Worm (Caenorhabditis elegans) whole organism, young adult: ENCODE data around the gene dhps-1.

ENCODE experiments used
- D2030.7 ChIP-seq: fragments of 200-800 bp; sonication (Bioruptor generic); IDR thresholded peaks from 2 replicates; pipeline ENCODE4 v1.3.6; 2022; ENCODE audit warnings: missing genetic modification reagents, missing genetic modification characterization, missing compliant biosample characterization
- F10E7.11 ChIP-seq: sonication (generic microtip); optimal IDR thresholded peaks from 2 replicates; lab custom pipeline; 2017; ENCODE audit warnings: mild to moderate bottlenecking, missing genetic modification characterization, moderate library complexity, missing compliant biosample characterization
- F22D6.2 ChIP-seq: sonication (generic microtip); optimal IDR thresholded peaks from 2 replicates; lab custom pipeline; 2016; ENCODE audit warnings: mild to moderate bottlenecking, missing genetic modification characterization, missing compliant biosample characterization
- F55B11.4 ChIP-seq: sonication (generic microtip); optimal IDR thresholded peaks from 2 replicates; lab custom pipeline; 2016; ENCODE audit warnings: missing compliant biosample characterization, missing genetic modification characterization, borderline replicate concordance; ENCODE audit not compliant: insufficient read depth
- T07F8.4 ChIP-seq: sonication (generic microtip); optimal IDR thresholded peaks from 2 replicates; lab custom pipeline; 2016; ENCODE audit warnings: mild to moderate bottlenecking, missing genetic modification characterization, moderate library complexity, missing compliant biosample characterization
- Y53F4B.3 ChIP-seq: fragments of 200-800 bp; sonication (Bioruptor generic); IDR thresholded peaks from 2 replicates; pipeline ENCODE4 v1.3.6; 2022; ENCODE audit warnings: missing genetic modification reagents, missing genetic modification characterization, missing compliant biosample characterization
- Y56A3A.18 ChIP-seq: fragments of 200-800 bp; sonication (Bioruptor generic); IDR thresholded peaks from 2 replicates; pipeline ENCODE4 v1.3.6; 2022; ENCODE audit warnings: missing genetic modification reagents, missing genetic modification characterization, missing compliant biosample characterization
- Y95B8A.8 ChIP-seq: fragments of 200-800 bp; sonication (Bioruptor generic); IDR thresholded peaks from 2 replicates; pipeline ENCODE4 v1.3.6; 2022; ENCODE audit warnings: missing genetic modification reagents, missing genetic modification characterization, missing compliant biosample characterization
- ZK185.1 ChIP-seq: sonication (generic microtip); optimal IDR thresholded peaks from 2 replicates; lab custom pipeline; 2016; ENCODE audit warnings: mild to moderate bottlenecking, missing genetic modification characterization, missing compliant biosample characterization; ENCODE audit not compliant: poor library complexity, severe bottlenecking
- aptf-3 ChIP-seq: fragments of 200-800 bp; sonication (Bioruptor generic); IDR thresholded peaks from 2 replicates; pipeline ENCODE4 v1.3.6; 2022; ENCODE audit warnings: missing genetic modification characterization, missing compliant biosample characterization
- atf-7 ChIP-seq: sonication (generic microtip); optimal IDR thresholded peaks from 2 replicates; lab custom pipeline; 2017; ENCODE audit warnings: mild to moderate bottlenecking, missing genetic modification characterization, missing compliant biosample characterization
- athp-1 ChIP-seq: sonication (generic microtip); optimal IDR thresholded peaks from 2 replicates; lab custom pipeline; 2017; ENCODE audit warnings: mild to moderate bottlenecking, missing genetic modification characterization, missing compliant biosample characterization
- attf-5 ChIP-seq: fragments of 200-800 bp; sonication (Bioruptor generic); optimal IDR thresholded peaks from 2 replicates; lab custom pipeline; 2018; ENCODE audit warnings: mild to moderate bottlenecking, missing genetic modification characterization, missing compliant biosample characterization
- bed-1 ChIP-seq: fragments of 200-800 bp; sonication (Bioruptor generic); IDR thresholded peaks from 2 replicates; pipeline ENCODE4 v1.3.6; 2022; ENCODE audit warnings: missing genetic modification reagents, missing genetic modification characterization, missing compliant biosample characterization
- bed-2 ChIP-seq: fragments of 200-800 bp; sonication (Bioruptor generic); IDR thresholded peaks from 2 replicates; pipeline ENCODE4 v1.3.6; 2022; ENCODE audit warnings: missing genetic modification reagents, missing genetic modification characterization, missing compliant biosample characterization
- cebp-2 ChIP-seq: fragments of 200-800 bp; sonication (Bioruptor generic); IDR thresholded peaks from 2 replicates; pipeline ENCODE4 v1.3.6; 2022; ENCODE audit warnings: missing genetic modification characterization, missing compliant biosample characterization
- ceh-79 ChIP-seq: sonication (generic microtip); optimal IDR thresholded peaks from 2 replicates; lab custom pipeline; 2017; ENCODE audit warnings: mild to moderate bottlenecking, missing genetic modification characterization, missing compliant biosample characterization
- ceh-91 ChIP-seq: fragments of 200-800 bp; sonication (Bioruptor generic); IDR thresholded peaks from 2 replicates; pipeline ENCODE4 v1.3.6; 2022; ENCODE audit warnings: missing genetic modification reagents, missing genetic modification characterization, missing compliant biosample characterization
- die-1 ChIP-seq: sonication (generic microtip); optimal IDR thresholded peaks from 2 replicates; lab custom pipeline; 2016; ENCODE audit warnings: missing genotype, mild to moderate bottlenecking, missing genetic modification characterization, missing compliant biosample characterization
- dpff-1 ChIP-seq: sonication (generic microtip); optimal IDR thresholded peaks from 2 replicates; lab custom pipeline; 2017; ENCODE audit warnings: mild to moderate bottlenecking, missing genetic modification characterization, missing compliant biosample characterization
- dpl-1 ChIP-seq: fragments of 150-350 bp; optimal IDR thresholded peaks from 2 replicates; lab custom pipeline; 2014; ENCODE audit warnings: missing biosample characterization, missing genetic modification reagents, missing genetic modification characterization
- egl-44 ChIP-seq: fragments of 200-800 bp; sonication (Bioruptor generic); IDR thresholded peaks from 2 replicates; pipeline ENCODE4 v1.3.6; 2022; ENCODE audit warnings: missing genetic modification reagents, missing genetic modification characterization, missing compliant biosample characterization
- egrh-3 ChIP-seq: fragments of 200-800 bp; sonication (Bioruptor generic); IDR thresholded peaks from 2 replicates; pipeline ENCODE4 v1.3.6; 2022; ENCODE audit warnings: missing genetic modification reagents, missing genetic modification characterization, missing compliant biosample characterization
- ets-4 ChIP-seq: fragments of 200-800 bp; sonication (Bioruptor generic); optimal IDR thresholded peaks from 2 replicates; lab custom pipeline; 2018; ENCODE audit warnings: mild to moderate bottlenecking, missing genetic modification characterization, missing compliant biosample characterization
- fkh-3 ChIP-seq: sonication (generic microtip); optimal IDR thresholded peaks from 2 replicates; lab custom pipeline; 2016; ENCODE audit warnings: mild to moderate bottlenecking, missing genetic modification characterization, missing compliant biosample characterization
- gei-17 ChIP-seq: fragments of 200-800 bp; sonication (Bioruptor generic); optimal IDR thresholded peaks from 2 replicates; lab custom pipeline; 2018; ENCODE audit warnings: mild to moderate bottlenecking, missing genetic modification characterization, missing compliant biosample characterization
- hlh-26 ChIP-seq: fragments of 200-800 bp; sonication (Bioruptor generic); conservative IDR thresholded peaks from 2 replicates; pipeline ENCODE4 v1.3.6; 2022; ENCODE audit warnings: missing genetic modification reagents, missing genetic modification characterization, missing compliant biosample characterization
- let-607 ChIP-seq, 2 experiments: fragments of 200-800 bp in 1 of 2; sonication (Bioruptor generic) in 1 of 2; sonication (generic microtip) in 1 of 2; optimal IDR thresholded peaks; 2 replicates each; lab custom pipeline; 2016 to 2018; ENCODE audit warnings: mild to moderate bottlenecking in 2 of 2, missing compliant biosample characterization in 2 of 2, missing genetic modification characterization in 2 of 2, moderate library complexity in 2 of 2, missing genotype in 1 of 2
- lin-40 ChIP-seq: sonication (generic microtip); optimal IDR thresholded peaks from 2 replicates; lab custom pipeline; 2016; ENCODE audit warnings: missing genetic modification characterization, mild to moderate bottlenecking, missing compliant biosample characterization, missing genotype, missing genetic modification reagents
- lin-54 ChIP-seq: fragments of 200-800 bp; sonication (Bioruptor generic); optimal IDR thresholded peaks from 2 replicates; lab custom pipeline; 2018; ENCODE audit warnings: mild to moderate bottlenecking, missing genetic modification characterization, missing compliant biosample characterization
- madf-10 ChIP-seq: sonication (generic microtip); optimal IDR thresholded peaks from 2 replicates; lab custom pipeline; 2016; ENCODE audit warnings: mild to moderate bottlenecking, missing genetic modification characterization, missing compliant biosample characterization
- mcd-1 ChIP-seq: fragments of 200-800 bp; sonication (Bioruptor generic); IDR thresholded peaks from 2 replicates; pipeline ENCODE4 v1.3.6; 2022; ENCODE audit warnings: missing genetic modification reagents, missing genetic modification characterization, missing compliant biosample characterization
- mxl-1 ChIP-seq: sonication (generic microtip); optimal IDR thresholded peaks from 2 replicates; lab custom pipeline; 2016; ENCODE audit warnings: missing genetic modification characterization, missing compliant biosample characterization
- nhr-179 ChIP-seq: sonication (generic microtip); optimal IDR thresholded peaks from 2 replicates; lab custom pipeline; 2016; ENCODE audit warnings: mild to moderate bottlenecking, missing genetic modification characterization, missing compliant biosample characterization
- nhr-27 ChIP-seq: fragments of 200-800 bp; sonication (Bioruptor generic); optimal IDR thresholded peaks from 2 replicates; lab custom pipeline; 2018; ENCODE audit warnings: mild to moderate bottlenecking, missing genetic modification characterization, moderate library complexity, missing compliant biosample characterization
- nhr-80 ChIP-seq: sonication (generic microtip); optimal IDR thresholded peaks from 2 replicates; lab custom pipeline; 2016; ENCODE audit warnings: missing genetic modification characterization, missing compliant biosample characterization
- pbrm-1 ChIP-seq: fragments of 200-800 bp; sonication (Bioruptor generic); IDR thresholded peaks from 2 replicates; pipeline ENCODE4 v1.3.6; 2022; ENCODE audit warnings: missing genetic modification reagents, missing genetic modification characterization, missing compliant biosample characterization
- pha-4 ChIP-seq: fragments of 150-350 bp; sonication (generic microtip); optimal IDR thresholded peaks from 2 replicates; lab custom pipeline; 2014; ENCODE audit warnings: missing biosample characterization, missing genetic modification reagents, missing genetic modification characterization
- rec-8 ChIP-seq, 2 experiments: sonication (generic microtip); optimal IDR thresholded peaks; 2 replicates each; lab custom pipeline; 2016; ENCODE audit warnings: mild to moderate bottlenecking in 2 of 2, missing genetic modification characterization in 2 of 2, missing genetic modification reagents in 2 of 2, missing genotype in 2 of 2, missing biosample characterization in 1 of 2, missing compliant biosample characterization in 1 of 2, moderate library complexity in 1 of 2
- sea-2 ChIP-seq: fragments of 200-800 bp; sonication (Bioruptor generic); IDR thresholded peaks from 2 replicates; pipeline ENCODE4 v1.3.6; 2022; ENCODE audit warnings: missing genetic modification characterization, missing compliant biosample characterization
- snpc-1.3 ChIP-seq: sonication (generic microtip); optimal IDR thresholded peaks from 2 replicates; lab custom pipeline; 2017; ENCODE audit warnings: missing genetic modification characterization, mild to moderate bottlenecking, missing compliant biosample characterization, antibody characterized with exemption, moderate library complexity, missing genotype, missing genetic modification reagents; ENCODE audit not compliant: insufficient read depth
- snpc-3.4 ChIP-seq: sonication (generic microtip); optimal IDR thresholded peaks from 2 replicates; lab custom pipeline; 2017; ENCODE audit warnings: missing genetic modification characterization, mild to moderate bottlenecking, missing compliant biosample characterization, antibody characterized with exemption, moderate library complexity, missing genotype, missing genetic modification reagents
- somi-1 ChIP-seq: fragments of 200-800 bp; sonication (Bioruptor generic); optimal IDR thresholded peaks from 2 replicates; lab custom pipeline; 2018; ENCODE audit warnings: mild to moderate bottlenecking, missing genetic modification characterization, missing compliant biosample characterization
- sptf-2 ChIP-seq: fragments of 200-800 bp; sonication (Bioruptor generic); optimal IDR thresholded peaks from 2 replicates; lab custom pipeline; 2018; ENCODE audit warnings: mild to moderate bottlenecking, missing genetic modification characterization, missing compliant biosample characterization
- tbp1 ChIP-seq: fragments of 200-800 bp; sonication (Bioruptor generic); optimal IDR thresholded peaks from 2 replicates; lab custom pipeline; 2018; ENCODE audit warnings: mild to moderate bottlenecking, missing genetic modification characterization, missing compliant biosample characterization
- unc-130 ChIP-seq: sonication (generic microtip); optimal IDR thresholded peaks from 2 replicates; lab custom pipeline; 2016; ENCODE audit warnings: missing genetic modification reagents, missing genetic modification characterization, missing compliant biosample characterization
- zfh-2 ChIP-seq: fragments of 200-800 bp; sonication (Bioruptor generic); conservative IDR thresholded peaks from 2 replicates; pipeline ENCODE4 v1.3.6; 2022; ENCODE audit warnings: missing genetic modification reagents, missing genetic modification characterization, missing compliant biosample characterization
- ztf-18 ChIP-seq: sonication (generic microtip); optimal IDR thresholded peaks from 2 replicates; lab custom pipeline; 2016; ENCODE audit warnings: missing genotype, mild to moderate bottlenecking, missing genetic modification characterization, missing compliant biosample characterization
- ztf-26 ChIP-seq: sonication (generic microtip); optimal IDR thresholded peaks from 2 replicates; lab custom pipeline; 2017; ENCODE audit warnings: missing genetic modification characterization, missing compliant biosample characterization
- ztf-6 ChIP-seq: fragments of 200-800 bp; sonication (Bioruptor generic); IDR thresholded peaks from 2 replicates; pipeline ENCODE4 v1.3.6; 2022; ENCODE audit warnings: missing genetic modification reagents, missing genetic modification characterization, missing compliant biosample characterization

The dhps-1 gene

ce11 chrII:12040167-12040566 lies 47.4 kb downstream of the dhps-1 start (continued):
- TF ChIP-seq rec-8 (tag; optimal IDR thresholded peaks at IDR 0.05; lab: Kevin White, UChicago) (no peak), snpc-1.3 (tag; lab: Kevin White, UChicago) (no peak), madf-10 (tag; lab: Kevin White, UChicago) (peak; percentile 3), nhr-80 (peak; percentile 94), die-1 (tag; lab: Kevin White, UChicago) (no peak), mcd-1 (peak; percentile 64), Y56A3A.18 (GFP tag; lab: Robert Waterston, UW) (no peak), cebp-2 (no peak), ztf-26 (tag; lab: Kevin White, UChicago) (peak; percentile 20), ztf-18 (tag; lab: Kevin White, UChicago) (no peak), ceh-79 (no peak), sea-2 (GFP tag; lab: Robert Waterston, UW) (no peak), egrh-3 (peak; percentile 13; the same call in 1 of the 2 replicates), zfh-2 (GFP tag; lab: Robert Waterston, UW) (no peak), Y95B8A.8 (GFP tag; lab: Robert Waterston, UW) (no peak), ceh-91 (no peak), unc-130 (GFP tag; lab: Kevin White, UChicago) (no peak), ets-4 (GFP tag; lab: Kevin White, UChicago) (no peak), bed-1 (GFP tag; lab: Robert Waterston, UW) (no peak), pbrm-1 (GFP tag; lab: Robert Waterston, UW) (no peak), snpc-3.4 (tag; lab: Kevin White, UChicago) (no peak), fkh-3 (no peak), F10E7.11 (no peak), sptf-2 (no peak), D2030.7 (GFP tag; lab: Robert Waterston, UW) (no peak), let-607 (tag; optimal IDR thresholded peaks at IDR 0.05; lab: Kevin White, UChicago) (no peak), somi-1 (GFP tag; lab: Kevin White, UChicago) (no peak), lin-40 (tag; lab: Kevin White, UChicago) (peak; percentile 53), pha-4 (tag; lab: Kevin White, UChicago) (no peak), ZK185.1 (tag; lab: Kevin White, UChicago) (no peak), Y53F4B.3 (GFP tag; lab: Robert Waterston, UW) (no peak), attf-5 (GFP tag; lab: Kevin White, UChicago) (peak; percentile 68), dpl-1 (GFP tag; lab: Kevin White, UChicago) (no peak), atf-7 (tag; lab: Kevin White, UChicago) (no peak), T07F8.4 (tag; lab: Kevin White, UChicago) (no peak), tbp1 (GFP tag; lab: Kevin White, UChicago) (peak; percentile 15), gei-17 (GFP tag; lab: Kevin White, UChicago) (no peak), egl-44 (no peak), lin-54 (GFP tag; lab: Kevin White, UChicago) (no peak), athp-1 (tag; lab: Kevin White, UChicago) (no peak), F22D6.2 (tag; lab: Kevin White, UChicago) (no peak), nhr-179 (no peak), dpff-1 (tag; lab: Kevin White, UChicago) (no peak), bed-2 (GFP tag; lab: Robert Waterston, UW) (no peak), F55B11.4 (tag; lab: Kevin White, UChicago) (no peak), mxl-1 (tag; lab: Kevin White, UChicago) (no peak), nhr-27 (tag; lab: Kevin White, UChicago) (no peak), aptf-3 (GFP tag; lab: Robert Waterston, UW) (no peak), ztf-6 (GFP tag; lab: Robert Waterston, UW) (no peak), hlh-26 (no peak)
